Fruit fly (Drosophila melanogaster) whole organism, pupa: ENCODE data around the gene mthl11.

Experiments used
- CG10348 ChIP-seq: fragments of 200-800 bp; sonication (Bioruptor generic); IDR thresholded peaks from 2 replicates; pipeline ENCODE4 v1.3.6; 2022; ENCODE audit warnings: missing biosample characterization, missing genetic modification characterization
- CG12605 ChIP-seq: fragments of 200-800 bp; sonication (Bioruptor generic); IDR thresholded peaks from 2 replicates; pipeline ENCODE4 v1.3.6; 2022; ENCODE audit warnings: missing biosample characterization, missing genetic modification characterization
- CG13204 ChIP-seq: fragments of 200-800 bp; sonication (Bioruptor generic); optimal IDR thresholded peaks from 2 replicates; lab custom pipeline; 2018; ENCODE audit warnings: missing biosample characterization, mild to moderate bottlenecking, missing genetic modification characterization, moderate library complexity
- CG14655 ChIP-seq: fragments of 200-800 bp; sonication (Bioruptor generic); optimal IDR thresholded peaks from 3 replicates; lab custom pipeline; 2017; ENCODE audit warnings: mild to moderate bottlenecking, missing biosample characterization, missing genetic modification reagents, missing genetic modification characterization
- CG15710 ChIP-seq: fragments of 200-800 bp; sonication (Bioruptor generic); optimal IDR thresholded peaks from 2 replicates; lab custom pipeline; 2018; ENCODE audit warnings: missing biosample characterization, mild to moderate bottlenecking, missing genetic modification characterization, moderate library complexity
- CG17806 ChIP-seq: fragments of 200-800 bp; sonication (Bioruptor generic); optimal IDR thresholded peaks from 2 replicates; lab custom pipeline; 2018; ENCODE audit warnings: missing biosample characterization, mild to moderate bottlenecking, missing genetic modification characterization, moderate library complexity
- CG32121 ChIP-seq: fragments of 200-800 bp; sonication (Bioruptor generic); IDR thresholded peaks from 2 replicates; pipeline ENCODE4 v1.3.6; 2022; ENCODE audit warnings: missing biosample characterization, missing genetic modification characterization
- CG34367 ChIP-seq: fragments of 200-800 bp; sonication (Bioruptor generic); optimal IDR thresholded peaks from 2 replicates; lab custom pipeline; 2018; ENCODE audit warnings: missing biosample characterization, mild to moderate bottlenecking, missing genetic modification characterization
- CG4496 ChIP-seq: fragments of 200-800 bp; sonication (Bioruptor generic); IDR thresholded peaks from 3 replicates; pipeline ENCODE4 v1.3.6; 2022; ENCODE audit warnings: missing biosample characterization, missing genetic modification characterization
- CG8159 ChIP-seq: fragments of 200-800 bp; sonication (Bioruptor generic); optimal IDR thresholded peaks from 3 replicates; lab custom pipeline; 2018; ENCODE audit warnings: missing biosample characterization, mild to moderate bottlenecking, missing genetic modification characterization, moderate library complexity
- CG8301 ChIP-seq: fragments of 200-800 bp; sonication (Bioruptor generic); optimal IDR thresholded peaks from 2 replicates; lab custom pipeline; 2018; ENCODE audit warnings: missing biosample characterization, mild to moderate bottlenecking, missing genetic modification characterization
- CG9948 ChIP-seq: fragments of 200-800 bp; sonication (Bioruptor generic); optimal IDR thresholded peaks from 2 replicates; lab custom pipeline; 2018; ENCODE audit warnings: missing biosample characterization, mild to moderate bottlenecking, missing genetic modification characterization, moderate library complexity
- D1 ChIP-seq: fragments of 200-800 bp; sonication (Bioruptor generic); optimal IDR thresholded peaks from 2 replicates; lab custom pipeline; 2018; ENCODE audit warnings: missing biosample characterization, mild to moderate bottlenecking, missing genetic modification characterization, moderate library complexity
- EcR ChIP-seq: fragments of 200-800 bp; sonication (Bioruptor generic); optimal IDR thresholded peaks from 3 replicates; lab custom pipeline; 2019; ENCODE audit warnings: missing biosample characterization, missing genetic modification characterization, mild to moderate bottlenecking, moderate library complexity, missing genetic modification reagents
- Ets98B ChIP-seq: fragments of 200-800 bp; sonication (Bioruptor generic); IDR thresholded peaks from 2 replicates; pipeline ENCODE4 v1.3.6; 2022; ENCODE audit warnings: missing biosample characterization, missing genetic modification characterization
- Pif1A ChIP-seq: fragments of 200-800 bp; sonication (Bioruptor generic); optimal IDR thresholded peaks from 3 replicates; lab custom pipeline; 2016; ENCODE audit warnings: missing biosample characterization, missing genetic modification characterization
- Pif1B ChIP-seq: fragments of 200-800 bp; sonication (Bioruptor generic); optimal IDR thresholded peaks from 3 replicates; lab custom pipeline; 2016; ENCODE audit warnings: missing biosample characterization, missing genetic modification characterization
- Snoo ChIP-seq: fragments of 200-800 bp; sonication (Bioruptor generic); optimal IDR thresholded peaks from 3 replicates; lab custom pipeline; 2017; ENCODE audit warnings: missing biosample characterization, mild to moderate bottlenecking, missing genetic modification characterization, inconsistent platforms
- fd96Ca ChIP-seq: fragments of 200-800 bp; sonication (Bioruptor generic); IDR thresholded peaks from 3 replicates; pipeline ENCODE4 v1.3.6; 2022; ENCODE audit warnings: missing biosample characterization, missing genetic modification characterization
- gl ChIP-seq: fragments of 200-800 bp; sonication (Bioruptor generic); optimal IDR thresholded peaks from 2 replicates; lab custom pipeline; 2018; ENCODE audit warnings: missing biosample characterization, mild to moderate bottlenecking, missing genetic modification characterization
- rn ChIP-seq: fragments of 200-800 bp; sonication (Bioruptor generic); IDR thresholded peaks from 2 replicates; pipeline ENCODE4 v1.3.6; 2022; ENCODE audit warnings: missing biosample characterization, missing genetic modification characterization

mthl11 gene

dm6 chr3R:10391863-10392538 is 8.8 kb upstream of the mthl11 start:
- TF ChIP-seq Ets98B (GFP tag; lab: Robert Waterston, UW) (no peak), fd96Ca (GFP tag; lab: Robert Waterston, UW) (0 out of 3 replicates have a peak, but pooled peaks have one; percentile 35), CG10348 (no peak), CG8301 (tag; lab: Kevin White, UChicago) (no peak), CG4496 (GFP tag; lab: Robert Waterston, UW) (0 out of 3 replicates have a peak, but pooled peaks have one; percentile 39), EcR (GFP tag; lab: Kevin White, UChicago) (peak; percentile 82)

dm6 chr3R:10392539-10392919 is 8.3 kb upstream of the mthl11 start:
- TF ChIP-seq EcR (GFP tag; lab: Kevin White, UChicago) (peak; percentile 83), Snoo (tag; lab: Kevin White, UChicago) (no peak)

- TF ChIP-seq CG17806 (tag; lab: Kevin White, UChicago) (no peak), EcR (GFP tag; lab: Kevin White, UChicago) (peak; percentile 48)
- TF ChIP-seq, all 21 proteins: peak for 1
Measured at dm6 chr3R:10393020-10393653, 7.7 kb upstream of the mthl11 start.

dm6 chr3R:10393654-10394367 is 7.0 kb upstream of the mthl11 start:
- TF ChIP-seq CG32121 (GFP tag; lab: Robert Waterston, UW) (peak; percentile 45; the same call in 1 of the 2 replicates), CG4496 (GFP tag; lab: Robert Waterston, UW) (peak; percentile 59), CG14655 (GFP tag; lab: Kevin White, UChicago) (no peak), CG9948 (tag; lab: Kevin White, UChicago) (peak; percentile 14), Pif1A (GFP tag; lab: Kevin White, UChicago) (no peak), CG13204 (GFP tag; lab: Kevin White, UChicago) (no peak), D1 (tag; lab: Kevin White, UChicago) (no peak), CG8301 (tag; lab: Kevin White, UChicago) (no peak), CG8159 (tag; lab: Kevin White, UChicago) (no peak), Pif1B (GFP tag; lab: Kevin White, UChicago) (no peak), gl (tag; lab: Kevin White, UChicago) (no peak), CG10348 (no peak), Snoo (tag; lab: Kevin White, UChicago) (no peak), CG17806 (tag; lab: Kevin White, UChicago) (peak; percentile 28), fd96Ca (GFP tag; lab: Robert Waterston, UW) (no peak), rn (GFP tag; lab: Robert Waterston, UW) (no peak), CG34367 (tag; lab: Kevin White, UChicago) (no peak), EcR (GFP tag; lab: Kevin White, UChicago) (no peak), CG12605 (GFP tag; lab: Robert Waterston, UW) (no peak), Ets98B (GFP tag; lab: Robert Waterston, UW) (peak; percentile 23; the same call in 1 of the 2 replicates), CG15710 (tag; lab: Kevin White, UChicago) (peak; percentile 9)

dm6 chr3R:10394368-10394770 is 6.5 kb upstream of the mthl11 start:
- TF ChIP-seq Snoo (tag; lab: Kevin White, UChicago) (no peak), CG15710 (tag; lab: Kevin White, UChicago) (no peak), CG14655 (GFP tag; lab: Kevin White, UChicago) (no peak), CG32121 (GFP tag; lab: Robert Waterston, UW) (peak; percentile 60; the same call in 1 of the 2 replicates), CG17806 (tag; lab: Kevin White, UChicago) (no peak), EcR (GFP tag; lab: Kevin White, UChicago) (no peak), CG10348 (no peak), CG9948 (tag; lab: Kevin White, UChicago) (no peak), rn (GFP tag; lab: Robert Waterston, UW) (no peak)

dm6 chr3R:10395233-10395815 is 5.5 kb upstream of the mthl11 start:
- TF ChIP-seq Snoo (tag; lab: Kevin White, UChicago) (no peak), EcR (GFP tag; lab: Kevin White, UChicago) (peak; percentile 57)
